Worm (Caenorhabditis elegans) whole organism, young adult: ENCODE results near the gene F47B10.4.

Experiments
- B0336.3 ChIP-seq: fragments of 200-800 bp; sonication (Bioruptor generic); IDR thresholded peaks from 2 replicates; pipeline ENCODE4 v1.3.6; 2022; ENCODE audit warnings: missing genetic modification characterization, missing compliant biosample characterization
- F23B12.7 ChIP-seq: sonication (generic microtip); optimal IDR thresholded peaks from 2 replicates; lab custom pipeline; 2017; ENCODE audit warnings: missing genetic modification characterization, mild to moderate bottlenecking, missing compliant biosample characterization, antibody characterized with exemption, moderate library complexity; ENCODE audit not compliant: insufficient read depth
- F39B2.1 ChIP-seq: fragments of 200-800 bp; sonication (Bioruptor generic); IDR thresholded peaks from 2 replicates; pipeline ENCODE4 v1.3.6; 2022; ENCODE audit warnings: missing genetic modification reagents, missing genetic modification characterization, missing compliant biosample characterization
- F49E8.2 ChIP-seq: sonication (generic microtip); optimal IDR thresholded peaks from 3 replicates; lab custom pipeline; 2017; ENCODE audit warnings: missing genetic modification characterization, mild to moderate bottlenecking, missing compliant biosample characterization, antibody characterized with exemption, moderate library complexity; ENCODE audit not compliant: insufficient read depth
- F55B11.4 ChIP-seq: sonication (generic microtip); optimal IDR thresholded peaks from 2 replicates; lab custom pipeline; 2016; ENCODE audit warnings: missing compliant biosample characterization, missing genetic modification characterization, borderline replicate concordance; ENCODE audit not compliant: insufficient read depth
- F57C9.4 ChIP-seq: sonication (generic microtip); optimal IDR thresholded peaks from 2 replicates; lab custom pipeline; 2017; ENCODE audit warnings: mild to moderate bottlenecking, missing genetic modification characterization, missing compliant biosample characterization
- K11D2.4 ChIP-seq: fragments of 200-800 bp; sonication (Bioruptor generic); IDR thresholded peaks from 2 replicates; pipeline ENCODE4 v1.3.6; 2022; ENCODE audit warnings: missing genetic modification reagents, missing genetic modification characterization, missing compliant biosample characterization
- T26A5.8 ChIP-seq: sonication (generic microtip); optimal IDR thresholded peaks from 2 replicates; lab custom pipeline; 2016; ENCODE audit warnings: missing genetic modification characterization, missing compliant biosample characterization
- Y67H2A.10 ChIP-seq: fragments of 200-800 bp; sonication (Bioruptor generic); conservative IDR thresholded peaks from 2 replicates; pipeline ENCODE4 v1.3.6; 2022; ENCODE audit warnings: missing genetic modification reagents, missing genetic modification characterization, missing compliant biosample characterization
- akir-1 ChIP-seq: fragments of 200-800 bp; sonication (Bioruptor generic); optimal IDR thresholded peaks from 2 replicates; lab custom pipeline; 2018; ENCODE audit warnings: mild to moderate bottlenecking, missing genetic modification characterization, moderate library complexity, missing compliant biosample characterization
- atf-7 ChIP-seq: sonication (generic microtip); optimal IDR thresholded peaks from 2 replicates; lab custom pipeline; 2017; ENCODE audit warnings: mild to moderate bottlenecking, missing genetic modification characterization, missing compliant biosample characterization
- athp-1 ChIP-seq: sonication (generic microtip); optimal IDR thresholded peaks from 2 replicates; lab custom pipeline; 2017; ENCODE audit warnings: mild to moderate bottlenecking, missing genetic modification characterization, missing compliant biosample characterization
- attf-6 ChIP-seq: fragments of 200-800 bp; sonication (Bioruptor generic); IDR thresholded peaks from 2 replicates; pipeline ENCODE4 v1.3.6; 2022; ENCODE audit warnings: missing genetic modification reagents, missing genetic modification characterization, missing compliant biosample characterization
- bed-1 ChIP-seq: fragments of 200-800 bp; sonication (Bioruptor generic); IDR thresholded peaks from 2 replicates; pipeline ENCODE4 v1.3.6; 2022; ENCODE audit warnings: missing genetic modification reagents, missing genetic modification characterization, missing compliant biosample characterization
- bed-2 ChIP-seq: fragments of 200-800 bp; sonication (Bioruptor generic); IDR thresholded peaks from 2 replicates; pipeline ENCODE4 v1.3.6; 2022; ENCODE audit warnings: missing genetic modification reagents, missing genetic modification characterization, missing compliant biosample characterization
- dox-1 ChIP-seq: fragments of 200-800 bp; sonication (Bioruptor generic); IDR thresholded peaks from 2 replicates; pipeline ENCODE4 v1.3.6; 2022; ENCODE audit warnings: missing genetic modification reagents, missing genetic modification characterization, missing compliant biosample characterization
- dpl-1 ChIP-seq: fragments of 150-350 bp; optimal IDR thresholded peaks from 2 replicates; lab custom pipeline; 2014; ENCODE audit warnings: missing biosample characterization, missing genetic modification reagents, missing genetic modification characterization
- egl-44 ChIP-seq: fragments of 200-800 bp; sonication (Bioruptor generic); IDR thresholded peaks from 2 replicates; pipeline ENCODE4 v1.3.6; 2022; ENCODE audit warnings: missing genetic modification reagents, missing genetic modification characterization, missing compliant biosample characterization
- gei-17 ChIP-seq: fragments of 200-800 bp; sonication (Bioruptor generic); optimal IDR thresholded peaks from 2 replicates; lab custom pipeline; 2018; ENCODE audit warnings: mild to moderate bottlenecking, missing genetic modification characterization, missing compliant biosample characterization
- hmg-20 ChIP-seq: fragments of 200-800 bp; sonication (Bioruptor generic); IDR thresholded peaks from 2 replicates; pipeline ENCODE4 v1.3.6; 2022; ENCODE audit warnings: missing genetic modification reagents, missing genetic modification characterization, missing compliant biosample characterization
- let-607 ChIP-seq, 2 experiments: fragments of 200-800 bp in 1 of 2; sonication (Bioruptor generic) in 1 of 2; sonication (generic microtip) in 1 of 2; optimal IDR thresholded peaks; 2 replicates each; lab custom pipeline; 2016 to 2018; ENCODE audit warnings: mild to moderate bottlenecking in 2 of 2, missing compliant biosample characterization in 2 of 2, missing genetic modification characterization in 2 of 2, moderate library complexity in 2 of 2, missing genotype in 1 of 2
- lin-54 ChIP-seq: fragments of 200-800 bp; sonication (Bioruptor generic); optimal IDR thresholded peaks from 2 replicates; lab custom pipeline; 2018; ENCODE audit warnings: mild to moderate bottlenecking, missing genetic modification characterization, missing compliant biosample characterization
- mcd-1 ChIP-seq: fragments of 200-800 bp; sonication (Bioruptor generic); IDR thresholded peaks from 2 replicates; pipeline ENCODE4 v1.3.6; 2022; ENCODE audit warnings: missing genetic modification reagents, missing genetic modification characterization, missing compliant biosample characterization
- mes-4 ChIP-seq: sonication (generic microtip); optimal IDR thresholded peaks from 2 replicates; lab custom pipeline; 2016; ENCODE audit warnings: missing genotype, missing genetic modification characterization, missing compliant biosample characterization
- mxl-1 ChIP-seq: sonication (generic microtip); optimal IDR thresholded peaks from 2 replicates; lab custom pipeline; 2016; ENCODE audit warnings: missing genetic modification characterization, missing compliant biosample characterization
- nhr-120 ChIP-seq: fragments of 200-800 bp; sonication (Bioruptor generic); IDR thresholded peaks from 2 replicates; pipeline ENCODE4 v1.3.6; 2022; ENCODE audit warnings: missing genetic modification characterization, missing compliant biosample characterization
- nhr-179 ChIP-seq: sonication (generic microtip); optimal IDR thresholded peaks from 2 replicates; lab custom pipeline; 2016; ENCODE audit warnings: mild to moderate bottlenecking, missing genetic modification characterization, missing compliant biosample characterization
- rec-8 ChIP-seq, 2 experiments: sonication (generic microtip); optimal IDR thresholded peaks; 2 replicates each; lab custom pipeline; 2016; ENCODE audit warnings: mild to moderate bottlenecking in 2 of 2, missing genetic modification characterization in 2 of 2, missing genetic modification reagents in 2 of 2, missing genotype in 2 of 2, missing biosample characterization in 1 of 2, missing compliant biosample characterization in 1 of 2, moderate library complexity in 1 of 2
- rpc-1 ChIP-seq, 2 experiments: fragments of 150-350 bp in 1 of 2; sonication (generic microtip) in 1 of 2; optimal IDR thresholded peaks; 2 replicates each; lab custom pipeline; 2014 to 2018; ENCODE audit warnings: missing biosample characterization in 1 of 2, missing genetic modification characterization in 1 of 2, missing genetic modification reagents in 1 of 2, missing genotype in 1 of 2
- snpc-1.1 ChIP-seq: sonication (generic microtip); optimal IDR thresholded peaks from 2 replicates; lab custom pipeline; 2017; ENCODE audit warnings: missing genetic modification characterization, mild to moderate bottlenecking, missing compliant biosample characterization, antibody characterized with exemption, moderate library complexity, missing genotype, missing genetic modification reagents; ENCODE audit not compliant: insufficient read depth
- somi-1 ChIP-seq: fragments of 200-800 bp; sonication (Bioruptor generic); optimal IDR thresholded peaks from 2 replicates; lab custom pipeline; 2018; ENCODE audit warnings: mild to moderate bottlenecking, missing genetic modification characterization, missing compliant biosample characterization
- tlf-1 ChIP-seq: fragments of 200-800 bp; sonication (Bioruptor generic); optimal IDR thresholded peaks from 2 replicates; lab custom pipeline; 2018; ENCODE audit warnings: mild to moderate bottlenecking, missing genetic modification characterization, missing compliant biosample characterization
- zim-3 ChIP-seq: sonication (generic microtip); optimal IDR thresholded peaks from 2 replicates; lab custom pipeline; 2017; ENCODE audit warnings: mild to moderate bottlenecking, missing genetic modification characterization, moderate library complexity, missing compliant biosample characterization
- ztf-3 ChIP-seq: fragments of 200-800 bp; sonication (Bioruptor generic); optimal IDR thresholded peaks from 2 replicates; lab custom pipeline; 2018; ENCODE audit warnings: mild to moderate bottlenecking, missing genetic modification characterization, missing compliant biosample characterization

F47B10.4 gene

DNA sequence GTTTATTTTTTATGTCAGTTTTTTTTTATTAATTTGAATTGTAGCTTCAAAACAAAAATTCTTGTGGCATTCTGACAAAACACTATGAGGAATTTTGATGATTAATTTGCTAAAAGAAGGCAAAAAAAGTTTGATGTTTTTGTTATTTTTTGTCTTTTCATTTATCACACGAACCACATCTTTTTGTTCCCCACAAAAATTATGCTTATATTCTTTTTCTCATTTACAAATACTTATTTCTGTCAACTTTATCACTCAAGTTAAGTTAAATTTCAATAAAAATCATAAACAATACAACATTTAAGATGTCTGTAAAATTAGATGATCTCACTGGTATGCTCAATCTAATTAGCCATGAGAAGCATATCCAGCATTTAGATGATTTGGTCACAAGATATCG, 2.9 kb upstream of the F47B10.4 start, which contains the start of gene F47B10.6:
Gene F47B10.6 (plus strand): TSS at position 301 of the 400 bp plus-strand sequence.
- TF ChIP-seq akir-1 (GFP tag; lab: Kevin White, UChicago): no peak
- no peak for TF ChIP-seq mcd-1 (GFP tag; lab: Robert Waterston, UW)
- TF ChIP-seq F57C9.4 (tag; lab: Kevin White, UChicago): no peak
- no peak for TF ChIP-seq rpc-1 (optimal IDR thresholded peaks at IDR 0.05; lab: Kevin White, UChicago)
- TF ChIP-seq rpc-1 (tag; optimal IDR thresholded peaks at IDR 0.05; lab: Kevin White, UChicago): no peak

DNA sequence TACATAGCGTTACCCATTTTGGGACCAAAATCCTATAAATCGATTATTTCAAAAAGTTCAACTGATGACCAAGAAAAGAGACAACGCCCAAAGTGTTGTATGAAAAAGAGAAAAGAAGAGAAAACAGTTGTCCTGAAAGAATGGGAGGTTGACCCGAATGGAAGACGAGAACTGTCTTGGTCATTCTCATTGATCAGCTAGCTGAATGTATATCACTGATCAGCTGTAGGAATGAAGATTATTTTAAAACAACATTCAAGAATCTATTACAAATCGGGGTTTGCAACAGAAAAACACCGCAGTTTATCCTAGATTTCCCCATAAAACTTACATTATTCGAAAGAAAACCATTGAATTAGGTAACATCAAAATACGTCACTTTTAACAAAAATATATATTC, 609 bp upstream of the F47B10.4 start, which contains the start of gene F47B10.5:
Gene F47B10.5 (minus strand): TSS at position 101 of the 400 bp plus-strand sequence.
- TF ChIP-seq F55B11.4 (tag; lab: Kevin White, UChicago): no peak
- TF ChIP-seq K11D2.4: no peak
- no peak for TF ChIP-seq B0336.3 (GFP tag; lab: Robert Waterston, UW)
- TF ChIP-seq dox-1 (GFP tag; lab: Robert Waterston, UW): no peak
- no peak for TF ChIP-seq F39B2.1 (GFP tag; lab: Robert Waterston, UW)
- no peak for TF ChIP-seq zim-3 (tag; lab: Kevin White, UChicago)
- no peak for TF ChIP-seq athp-1
- no peak for TF ChIP-seq nhr-179 (tag; lab: Kevin White, UChicago)
- TF ChIP-seq gei-17 (GFP tag; lab: Kevin White, UChicago): no peak
- no peak for TF ChIP-seq atf-7 (tag; lab: Kevin White, UChicago)
- no peak for TF ChIP-seq somi-1
- TF ChIP-seq lin-54: no peak
- TF ChIP-seq F23B12.7 (tag; lab: Kevin White, UChicago): no peak
- no peak for TF ChIP-seq dpl-1 (GFP tag; lab: Kevin White, UChicago)

DNA sequence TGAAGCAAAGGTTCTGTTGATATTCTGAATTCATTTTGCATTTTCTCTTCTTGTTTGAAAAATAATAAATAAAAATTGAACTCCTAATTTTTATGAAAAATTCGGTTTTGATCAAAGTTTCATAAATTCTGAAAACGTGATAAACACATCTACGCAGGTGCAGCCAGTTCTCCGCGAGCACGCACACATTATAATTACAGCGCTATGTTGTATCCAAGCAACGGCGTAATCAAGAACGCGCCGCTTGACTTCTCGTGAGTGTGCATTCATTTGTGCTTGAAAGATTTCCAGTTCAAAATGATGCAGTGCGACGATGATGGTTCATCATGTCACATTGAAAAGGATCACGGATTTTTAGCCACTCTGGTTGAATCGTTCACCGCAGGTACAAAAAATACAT, 825 bp downstream of the F47B10.4 start, which contains the start of gene F47B10.3:
Gene F47B10.3 (plus strand): TSS at position 301 of the 400 bp plus-strand sequence.
- TF ChIP-seq bed-1 (GFP tag; lab: Robert Waterston, UW) (no peak), attf-6 (GFP tag; lab: Robert Waterston, UW) (no peak), Y67H2A.10 (GFP tag; lab: Robert Waterston, UW) (no peak), nhr-179 (tag; lab: Kevin White, UChicago) (no peak), snpc-1.1 (no peak), rec-8 (tag; optimal IDR thresholded peaks at IDR 0.05; lab: Kevin White, UChicago) (no peak), mcd-1 (GFP tag; lab: Robert Waterston, UW) (no peak), F23B12.7 (tag; lab: Kevin White, UChicago) (no peak), F49E8.2 (tag; lab: Kevin White, UChicago) (no peak), mes-4 (tag; lab: Kevin White, UChicago) (no peak), hmg-20 (GFP tag; lab: Robert Waterston, UW) (no peak), egl-44 (no peak), mxl-1 (tag; lab: Kevin White, UChicago) (no peak), dox-1 (GFP tag; lab: Robert Waterston, UW) (no peak), nhr-120 (no peak), tlf-1 (GFP tag; lab: Kevin White, UChicago) (no peak), athp-1 (no peak)

DNA sequence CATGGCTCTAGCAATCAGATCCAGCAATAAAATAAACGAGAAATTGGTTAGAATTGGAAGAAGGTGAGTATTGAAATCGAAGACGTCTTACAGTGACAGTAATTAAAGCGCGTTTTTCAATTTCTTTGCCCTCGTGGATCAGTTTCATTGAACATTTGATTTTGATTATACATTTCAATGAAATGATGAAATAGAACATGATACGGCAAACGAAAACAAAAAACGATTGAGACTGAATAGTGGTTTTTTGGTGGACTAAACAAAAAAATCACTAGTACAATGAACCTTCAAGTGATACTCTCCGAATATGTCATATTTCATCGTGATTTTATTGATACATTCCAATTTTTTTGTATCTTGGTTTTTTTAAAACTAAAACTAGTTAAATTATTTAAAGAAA, 5.4 kb downstream of the F47B10.4 start, which contains the start of gene haly-1:
Gene haly-1 (minus strand): TSS at position 101 of the 400 bp plus-strand sequence.
- TF ChIP-seq rpc-1 (optimal IDR thresholded peaks at IDR 0.05; lab: Kevin White, UChicago) (no peak), rpc-1 (tag; optimal IDR thresholded peaks at IDR 0.05; lab: Kevin White, UChicago) (no peak), F57C9.4 (tag; lab: Kevin White, UChicago) (no peak), T26A5.8 (tag; lab: Kevin White, UChicago) (no peak), nhr-179 (tag; lab: Kevin White, UChicago) (no peak), ztf-3 (GFP tag; lab: Kevin White, UChicago) (no peak), bed-2 (GFP tag; lab: Robert Waterston, UW) (no peak), let-607 (tag; optimal IDR thresholded peaks at IDR 0.05; lab: Kevin White, UChicago) (no peak)
